Worm (Caenorhabditis elegans): ENCODE data around the gene cal-5.

- TF ChIP-seq unc-39 (tag; optimal IDR thresholded peaks at IDR 0.05) (no peak), ceh-82 (tag; optimal IDR thresholded peaks at IDR 0.05) (no peak)
These were observed 38.4 kb upstream of the cal-5 start for ce11 chrX:5116180-5116579.

Measured in whole organism, L3 larva.